Fruit fly (Drosophila melanogaster) whole organism, prepupa: ENCODE data around the gene CG10352.
A peak's percentile ranks its signal among the peaks of the same experiment; 100 is the strongest.

ENCODE experiments used
- Blimp-1 ChIP-seq: fragments of 200-800 bp; sonication (Bioruptor generic); optimal IDR thresholded peaks from 3 replicates; lab custom pipeline; 2017; ENCODE audit warnings: missing biosample characterization, missing genetic modification characterization, mild to moderate bottlenecking, moderate library complexity, missing genetic modification reagents
- CG10631 ChIP-seq: fragments of 200-800 bp; sonication (Bioruptor generic); optimal IDR thresholded peaks from 2 replicates; lab custom pipeline; 2016; ENCODE audit warnings: missing biosample characterization, missing genetic modification characterization
- CG10669 ChIP-seq: fragments of 200-800 bp; sonication (Bioruptor generic); optimal IDR thresholded peaks from 3 replicates; lab custom pipeline; 2018; ENCODE audit warnings: missing biosample characterization, mild to moderate bottlenecking, missing genetic modification characterization, moderate library complexity
- CG11294 ChIP-seq: fragments of 200-800 bp; sonication (Bioruptor generic); IDR thresholded peaks from 2 replicates; pipeline ENCODE4 v1.3.6; 2022; ENCODE audit warnings: missing biosample characterization, missing genetic modification characterization
- CG11762 ChIP-seq: fragments of 200-800 bp; sonication (Bioruptor generic); optimal IDR thresholded peaks from 3 replicates; lab custom pipeline; 2016; ENCODE audit warnings: missing biosample characterization, missing genetic modification characterization; ENCODE audit not compliant: insufficient read depth
- CG11902 ChIP-seq: fragments of 200-800 bp; sonication (Bioruptor generic); optimal IDR thresholded peaks from 3 replicates; lab custom pipeline; 2016; ENCODE audit warnings: missing biosample characterization, missing genetic modification characterization
- CG32006 ChIP-seq: fragments of 200-800 bp; sonication (Bioruptor generic); optimal IDR thresholded peaks from 3 replicates; lab custom pipeline; 2017; ENCODE audit warnings: missing biosample characterization, mild to moderate bottlenecking, missing genetic modification characterization
- CG4318 ChIP-seq: fragments of 200-800 bp; sonication (Bioruptor generic); optimal IDR thresholded peaks from 3 replicates; lab custom pipeline; 2017; ENCODE audit warnings: missing biosample characterization, mild to moderate bottlenecking, missing genetic modification characterization
- CG6163 ChIP-seq: fragments of 200-800 bp; sonication (Bioruptor generic); IDR thresholded peaks from 3 replicates; pipeline ENCODE4 v1.3.6; 2022; ENCODE audit warnings: missing biosample characterization, missing genetic modification characterization
- CG6276 ChIP-seq: fragments of 200-800 bp; sonication (Bioruptor generic); optimal IDR thresholded peaks from 2 replicates; lab custom pipeline; 2017; ENCODE audit warnings: missing biosample characterization, mild to moderate bottlenecking, missing genetic modification characterization
- CG6792 ChIP-seq: fragments of 200-800 bp; sonication (Bioruptor generic); optimal IDR thresholded peaks from 3 replicates; lab custom pipeline; 2016; ENCODE audit warnings: missing biosample characterization, missing genetic modification characterization
- CG6808 ChIP-seq: fragments of 200-800 bp; sonication (Bioruptor generic); optimal IDR thresholded peaks from 3 replicates; lab custom pipeline; 2017; ENCODE audit warnings: missing biosample characterization, missing genetic modification characterization, mild to moderate bottlenecking, moderate library complexity, missing genetic modification reagents
- CG7368 ChIP-seq: fragments of 200-800 bp; sonication (Bioruptor generic); optimal IDR thresholded peaks from 3 replicates; lab custom pipeline; 2016; ENCODE audit warnings: missing biosample characterization, missing genetic modification characterization
- CG8319 ChIP-seq: fragments of 200-800 bp; sonication (Bioruptor generic); optimal IDR thresholded peaks from 3 replicates; lab custom pipeline; 2016; ENCODE audit warnings: missing biosample characterization, missing genetic modification characterization
- CG8632 ChIP-seq: fragments of 200-800 bp; sonication (Bioruptor generic); optimal IDR thresholded peaks from 3 replicates; lab custom pipeline; 2016; ENCODE audit warnings: missing biosample characterization, missing genetic modification characterization
- CG9139 ChIP-seq: fragments of 200-800 bp; sonication (Bioruptor generic); optimal IDR thresholded peaks from 3 replicates; lab custom pipeline; 2017; ENCODE audit warnings: missing biosample characterization, mild to moderate bottlenecking, missing genetic modification characterization
- Eip78C ChIP-seq: fragments of 200-800 bp; sonication (Bioruptor generic); peaks from one replicate; lab custom pipeline; 2016; ENCODE audit warnings: missing biosample characterization, missing genetic modification characterization
- Eip93F ChIP-seq: fragments of 200-800 bp; sonication (Bioruptor generic); optimal IDR thresholded peaks from 2 replicates; lab custom pipeline; 2016; ENCODE audit warnings: missing biosample characterization, mild to moderate bottlenecking, missing genetic modification characterization
- Ets21C ChIP-seq: fragments of 200-800 bp; sonication (Bioruptor generic); optimal IDR thresholded peaks from 3 replicates; lab custom pipeline; 2016; ENCODE audit warnings: missing biosample characterization, missing genetic modification characterization
- Ets96B ChIP-seq: fragments of 200-800 bp; optimal IDR thresholded peaks from 2 replicates; lab custom pipeline; 2019; ENCODE audit warnings: missing biosample characterization, mild to moderate bottlenecking, missing genetic modification characterization, moderate library complexity
- Hr38 ChIP-seq: sonication (Bioruptor generic); optimal IDR thresholded peaks from 2 replicates; lab custom pipeline; 2016; ENCODE audit warnings: missing biosample characterization, missing genetic modification characterization
- Hr4 ChIP-seq: fragments of 200-800 bp; sonication (Bioruptor generic); optimal IDR thresholded peaks from 3 replicates; lab custom pipeline; 2016; ENCODE audit warnings: missing biosample characterization, missing genetic modification characterization
- Lpt ChIP-seq: fragments of 200-800 bp; sonication (Bioruptor generic); optimal IDR thresholded peaks from 3 replicates; lab custom pipeline; 2016; ENCODE audit warnings: missing biosample characterization, missing genetic modification characterization
- Sox14 ChIP-seq: fragments of 200-800 bp; sonication (Bioruptor generic); optimal IDR thresholded peaks from 3 replicates; lab custom pipeline; 2016; ENCODE audit warnings: missing biosample characterization, missing genetic modification characterization
- Sox15 ChIP-seq: fragments of 200-800 bp; sonication (Bioruptor generic); optimal IDR thresholded peaks from 3 replicates; lab custom pipeline; 2016; ENCODE audit warnings: missing biosample characterization, missing genetic modification characterization
- achi ChIP-seq: fragments of 200-800 bp; sonication (Bioruptor generic); optimal IDR thresholded peaks from 3 replicates; lab custom pipeline; 2016; ENCODE audit warnings: missing biosample characterization, missing genetic modification characterization
- cyc ChIP-seq: fragments of 200-800 bp; sonication (Bioruptor generic); optimal IDR thresholded peaks from 3 replicates; lab custom pipeline; 2016; ENCODE audit warnings: missing biosample characterization, missing genetic modification characterization
- dac ChIP-seq: fragments of 200-800 bp; sonication (Bioruptor generic); optimal IDR thresholded peaks from 2 replicates; lab custom pipeline; 2017; ENCODE audit warnings: missing biosample characterization, mild to moderate bottlenecking, missing genetic modification characterization
- esn ChIP-seq: fragments of 200-800 bp; sonication (Bioruptor generic); optimal IDR thresholded peaks from 2 replicates; lab custom pipeline; 2016; ENCODE audit warnings: missing biosample characterization, mild to moderate bottlenecking, missing genetic modification characterization, moderate library complexity
- fd59A ChIP-seq: fragments of 200-800 bp; sonication (Bioruptor generic); optimal IDR thresholded peaks from 2 replicates; lab custom pipeline; 2017; ENCODE audit warnings: missing biosample characterization, mild to moderate bottlenecking, missing genetic modification characterization, missing genetic modification reagents
- fkh ChIP-seq: fragments of 200-800 bp; sonication (Bioruptor generic); optimal IDR thresholded peaks from 3 replicates; lab custom pipeline; 2017; ENCODE audit warnings: missing biosample characterization, mild to moderate bottlenecking, missing genetic modification characterization, moderate library complexity
- lz ChIP-seq: fragments of 200-800 bp; sonication (Bioruptor generic); optimal IDR thresholded peaks from 3 replicates; lab custom pipeline; 2016; ENCODE audit warnings: missing biosample characterization, missing genetic modification characterization
- net ChIP-seq: fragments of 200-800 bp; sonication (Bioruptor generic); optimal IDR thresholded peaks from 3 replicates; lab custom pipeline; 2016; ENCODE audit warnings: missing biosample characterization, missing genetic modification characterization
- pdm3 ChIP-seq: fragments of 200-800 bp; sonication (Bioruptor generic); optimal IDR thresholded peaks from 3 replicates; lab custom pipeline; 2016; ENCODE audit warnings: missing biosample characterization, missing genetic modification characterization
- spab ChIP-seq: fragments of 200-800 bp; sonication (Bioruptor generic); optimal IDR thresholded peaks from 2 replicates; lab custom pipeline; 2017; ENCODE audit warnings: missing biosample characterization, mild to moderate bottlenecking, missing genetic modification characterization, missing genetic modification reagents
- ss ChIP-seq, 2 experiments: fragments of 200-800 bp; sonication (Bioruptor generic); optimal IDR thresholded peaks; 2 replicates in 1 of 2; 3 replicates in 1 of 2; lab custom pipeline; 2017 to 2018; ENCODE audit warnings: mild to moderate bottlenecking in 2 of 2, missing biosample characterization in 2 of 2, missing genetic modification characterization in 2 of 2, moderate library complexity in 1 of 2
- svp ChIP-seq: fragments of 200-800 bp; sonication (Bioruptor generic); peaks from one replicate; lab custom pipeline; 2016; ENCODE audit warnings: missing biosample characterization, missing genetic modification characterization

CG10352 gene

dm6 chrX:11882447-11882846 lies 5.5 kb upstream of the CG10352 start (continued):
- TF ChIP-seq CG11762 (GFP tag; lab: Kevin White, UChicago) (no peak), CG11902 (no peak), Eip93F (GFP tag; lab: Kevin White, UChicago) (no peak), CG7368 (GFP tag; lab: Kevin White, UChicago) (no peak), lz (GFP tag; lab: Kevin White, UChicago) (no peak), Ets96B (tag; lab: Kevin White, UChicago) (peak; percentile 16), CG10631 (GFP tag; lab: Kevin White, UChicago) (peak; percentile 19), Hr38 (GFP tag; lab: Kevin White, UChicago) (no peak), CG11294 (no peak), fd59A (no peak), CG6163 (GFP tag; lab: Robert Waterston, UW) (no peak), svp (peak; percentile 44), Sox14 (GFP tag; lab: Kevin White, UChicago) (no peak), Ets21C (GFP tag; lab: Kevin White, UChicago) (no peak), Blimp-1 (GFP tag; lab: Kevin White, UChicago) (no peak), dac (GFP tag; lab: Kevin White, UChicago) (no peak), Eip78C (peak; percentile 81), spab (GFP tag; lab: Kevin White, UChicago) (no peak), ss (GFP tag; optimal IDR thresholded peaks at IDR 0.05; lab: Kevin White, UChicago) (no peak), CG8319 (GFP tag; lab: Kevin White, UChicago) (no peak), CG8632 (GFP tag; lab: Kevin White, UChicago) (no peak), pdm3 (peak; percentile 31), CG10669 (peak; percentile 36), CG9139 (GFP tag; lab: Kevin White, UChicago) (no peak), Hr4 (GFP tag; lab: Kevin White, UChicago) (peak; percentile 25), net (no peak), CG32006 (GFP tag; lab: Kevin White, UChicago) (peak; percentile 49)

DNA sequence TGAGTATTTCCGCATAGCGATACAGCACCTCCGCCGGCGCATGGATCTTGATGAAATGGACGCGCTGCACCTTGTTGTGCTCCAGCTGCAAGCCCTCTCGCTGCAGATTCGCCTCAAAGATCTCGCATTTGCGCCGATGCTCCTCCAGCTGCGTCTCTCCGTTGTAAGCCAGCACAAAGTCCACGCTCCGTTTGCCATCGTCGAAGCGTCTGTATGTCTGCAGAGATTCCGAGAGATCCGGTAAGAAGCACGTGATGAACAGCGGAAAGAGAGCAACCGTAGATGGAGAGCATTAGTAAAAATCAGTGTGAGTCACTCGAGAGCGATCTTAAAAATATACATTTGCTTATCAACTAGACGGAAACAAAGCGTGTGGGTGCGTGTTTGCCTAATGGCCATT lies 4.7 kb upstream of the CG10352 start:
- TF ChIP-seq achi (GFP tag; lab: Kevin White, UChicago) (no peak), CG6276 (peak; percentile 5), Lpt (GFP tag; lab: Kevin White, UChicago) (no peak), Sox15 (GFP tag; lab: Kevin White, UChicago) (no peak), esn (no peak), ss (GFP tag; optimal IDR thresholded peaks at IDR 0.05; lab: Kevin White, UChicago) (peak; percentile 44 to 58), CG6808 (GFP tag; lab: Kevin White, UChicago) (peak; percentile 44), spab (GFP tag; lab: Kevin White, UChicago) (no peak), CG6792 (GFP tag; lab: Kevin White, UChicago) (no peak), Eip78C (no peak), CG4318 (GFP tag; lab: Kevin White, UChicago) (no peak), CG6163 (GFP tag; lab: Robert Waterston, UW) (no peak), svp (no peak), cyc (GFP tag; lab: Kevin White, UChicago) (no peak)

- peak; percentile 34 for TF ChIP-seq Eip78C
- TF ChIP-seq fkh (GFP tag; lab: Kevin White, UChicago), result no peak
These were observed 1.7 kb downstream of the CG10352 start for dm6 chrX:11875146-11875830.
